Fruit fly (Drosophila melanogaster) Kc167 (cell line): ENCODE measurements around the gene CG31743.

Experiments
- h ChIP-seq: fragments of >200 bp; optimal IDR thresholded peaks from 3 replicates; lab custom pipeline; 2018; ENCODE audit warnings: missing external identifiers
- ttk ChIP-seq: sonication (Bioruptor generic); optimal IDR thresholded peaks from 2 replicates; lab custom pipeline; 2017; ENCODE audit warnings: missing external identifiers

DNA sequence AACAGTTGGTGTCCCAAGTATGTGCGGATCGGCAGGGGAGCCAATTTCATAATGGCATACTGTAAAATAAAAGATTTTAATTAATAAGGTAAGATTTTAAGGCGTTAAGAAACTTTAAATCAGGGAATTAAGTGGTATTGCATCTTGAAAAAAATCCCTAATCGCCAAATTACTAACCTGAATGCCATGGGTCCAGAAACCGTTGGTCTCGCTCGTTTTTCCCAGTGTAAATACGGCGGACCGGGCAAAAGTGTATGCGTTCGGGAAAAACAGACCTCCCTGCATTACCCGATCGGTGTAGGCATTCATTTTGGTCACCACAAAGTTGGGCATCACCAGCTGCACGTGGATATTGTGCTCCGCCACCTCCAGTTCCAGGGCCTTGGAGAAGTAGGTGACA, 36.0 kb upstream of the CG31743 start:
- TF ChIP-seq ttk: no peak
- no peak for TF ChIP-seq h
